Worm (Caenorhabditis elegans) whole organism, early embryonic: ENCODE results near the gene C09B9.2.
A peak's percentile ranks its signal among the peaks of the same experiment; 100 is the strongest.
"Not testable (repeated sequence)": the region's sequence is repeated elsewhere in the genome, so short reads cannot be mapped to it uniquely, and the experiment has no call there.

Experiments used
- B0310.2 ChIP-seq: sonication (generic microtip); optimal IDR thresholded peaks from 2 replicates; lab custom pipeline; 2016; ENCODE audit warnings: mild to moderate bottlenecking, missing genetic modification characterization, missing compliant biosample characterization
- F13C5.2 ChIP-seq: sonication (generic microtip); optimal IDR thresholded peaks from 2 replicates; lab custom pipeline; 2017; ENCODE audit warnings: mild to moderate bottlenecking, missing genetic modification characterization, inconsistent platforms, missing compliant biosample characterization
- aly-1 ChIP-seq: sonication (generic microtip); optimal IDR thresholded peaks from 2 replicates; lab custom pipeline; 2016; ENCODE audit warnings: missing genetic modification characterization, missing compliant biosample characterization
- ama-1 ChIP-seq: fragments of 150-350 bp; optimal IDR thresholded peaks from 2 replicates; lab custom pipeline; 2014
- ceh-13 ChIP-seq: fragments of 200-800 bp; sonication (Bioruptor generic); optimal IDR thresholded peaks from 2 replicates; lab custom pipeline; 2018; ENCODE audit warnings: mild to moderate bottlenecking, missing genetic modification characterization, missing compliant biosample characterization
- ceh-36 ChIP-seq: sonication (generic microtip); optimal IDR thresholded peaks from 2 replicates; lab custom pipeline; 2016; ENCODE audit warnings: missing genetic modification characterization, inconsistent platforms, missing compliant biosample characterization
- ets-7 ChIP-seq: sonication (generic microtip); optimal IDR thresholded peaks from 2 replicates; lab custom pipeline; 2016; ENCODE audit warnings: missing genotype, missing genetic modification characterization, missing compliant biosample characterization
- flt-1 ChIP-seq: fragments of 200-800 bp; sonication (Bioruptor generic); IDR thresholded peaks from 2 replicates; pipeline ENCODE4 v1.3.6; 2022; ENCODE audit warnings: missing genetic modification characterization, missing compliant biosample characterization
- hmbx-1 ChIP-seq: sonication (generic microtip); optimal IDR thresholded peaks from 2 replicates; lab custom pipeline; 2016; ENCODE audit warnings: mild to moderate bottlenecking, missing genetic modification characterization, missing compliant biosample characterization
- hmg-4 ChIP-seq: fragments of 200-800 bp; sonication (Bioruptor generic); optimal IDR thresholded peaks from 2 replicates; lab custom pipeline; 2018; ENCODE audit warnings: mild to moderate bottlenecking, missing genetic modification characterization, missing compliant biosample characterization
- hnd-1 ChIP-seq: sonication (generic microtip); optimal IDR thresholded peaks from 2 replicates; lab custom pipeline; 2016; ENCODE audit warnings: missing genetic modification characterization, missing compliant biosample characterization
- pes-1 ChIP-seq: fragments of 200-800 bp; sonication (Bioruptor generic); IDR thresholded peaks from 2 replicates; pipeline ENCODE4 v1.3.6; 2022; ENCODE audit warnings: missing genetic modification reagents, missing genetic modification characterization, missing compliant biosample characterization
- scrt-1 ChIP-seq: fragments of 200-800 bp; sonication (Bioruptor generic); IDR thresholded peaks from 2 replicates; pipeline ENCODE4 v1.3.6; 2022; ENCODE audit warnings: missing genetic modification characterization, missing compliant biosample characterization
- sea-1 ChIP-seq: fragments of 200-800 bp; sonication (Bioruptor generic); conservative IDR thresholded peaks from 2 replicates; pipeline ENCODE4 v1.3.6; 2022; ENCODE audit warnings: missing genetic modification characterization, missing compliant biosample characterization
- tbx-11 ChIP-seq: fragments of 200-800 bp; sonication (Bioruptor generic); IDR thresholded peaks from 2 replicates; pipeline ENCODE4 v1.3.6; 2022; ENCODE audit warnings: missing genetic modification characterization, missing compliant biosample characterization
- tbx-37 ChIP-seq: fragments of 200-800 bp; sonication (Bioruptor generic); conservative IDR thresholded peaks from 2 replicates; pipeline ENCODE4 v1.3.6; 2022; ENCODE audit warnings: missing genetic modification reagents, missing genetic modification characterization, missing compliant biosample characterization
- tra-4 ChIP-seq: sonication (generic microtip); optimal IDR thresholded peaks from 2 replicates; lab custom pipeline; 2017; ENCODE audit warnings: missing genetic modification characterization, missing compliant biosample characterization

The C09B9.2 gene

ce11 chrIV:5017075-5017474, 12.0 kb upstream of the C09B9.2 start, which contains the start of gene T28H11.7:
TSS of gene T28H11.7 (minus strand) at chrIV:5017175.
- not testable (repeated sequence) for TF ChIP-seq aly-1; tra-4 (tag; lab: Kevin White, UChicago); ets-7 (tag; lab: Kevin White, UChicago)

- TF ChIP-seq hnd-1, result no peak
- no peak for TF ChIP-seq hmg-4 (GFP tag; lab: Kevin White, UChicago)
- TF ChIP-seq ceh-36 (tag; lab: Kevin White, UChicago), result no peak
- TF ChIP-seq tbx-37, result no peak
- TF ChIP-seq ets-7 (tag; lab: Kevin White, UChicago), result no peak
- TF ChIP-seq scrt-1, result no peak
- no peak for TF ChIP-seq ceh-13 (GFP tag; lab: Kevin White, UChicago)
- no peak for TF ChIP-seq aly-1
- TF ChIP-seq sea-1 (GFP tag; lab: Robert Waterston, UW), result no peak
- TF ChIP-seq tra-4 (tag; lab: Kevin White, UChicago), result no peak
- no peak for TF ChIP-seq pes-1 (GFP tag; lab: Robert Waterston, UW)
- no peak for TF ChIP-seq F13C5.2
- TF ChIP-seq B0310.2 (tag; lab: Kevin White, UChicago), result no peak
- TF ChIP-seq ama-1 (lab: Kevin White, UChicago), result no peak
- no peak for TF ChIP-seq tbx-11
- no peak for TF ChIP-seq hmbx-1 (tag; lab: Kevin White, UChicago)
- TF ChIP-seq flt-1 (GFP tag; lab: Robert Waterston, UW), result no peak
Observed at ce11 chrIV:5020533-5020932, 8.6 kb upstream of the C09B9.2 start, which contains the start of gene T28H11.8. TSS of gene T28H11.8 (minus strand) at chrIV:5020633.

- TF ChIP-seq scrt-1, result no peak
- no peak for TF ChIP-seq ets-7 (tag; lab: Kevin White, UChicago)
- TF ChIP-seq flt-1 (GFP tag; lab: Robert Waterston, UW), result no peak
- TF ChIP-seq ceh-13 (GFP tag; lab: Kevin White, UChicago), result no peak
- no peak for TF ChIP-seq F13C5.2
- no peak for TF ChIP-seq tbx-11
- no peak for TF ChIP-seq sea-1 (GFP tag; lab: Robert Waterston, UW)
- no peak for TF ChIP-seq tbx-37
- no peak for TF ChIP-seq hmbx-1 (tag; lab: Kevin White, UChicago)
- TF ChIP-seq hnd-1, result no peak
Observed at ce11 chrIV:5025646-5026045, 3.4 kb upstream of the C09B9.2 start, which contains the start of gene C09B9.85. TSS of gene C09B9.85 (minus strand) at chrIV:5025746.

ce11 chrIV:5031346-5031745, 2.3 kb downstream of the C09B9.2 start:
- TF ChIP-seq ceh-13 (GFP tag; lab: Kevin White, UChicago) (no peak), F13C5.2 (no peak), ceh-36 (tag; lab: Kevin White, UChicago) (no peak)

- no peak for TF ChIP-seq hmbx-1 (tag; lab: Kevin White, UChicago)
- no peak for TF ChIP-seq pes-1 (GFP tag; lab: Robert Waterston, UW)
- TF ChIP-seq B0310.2 (tag; lab: Kevin White, UChicago), result no peak
- no peak for TF ChIP-seq hnd-1
- TF ChIP-seq tra-4 (tag; lab: Kevin White, UChicago), result no peak
- no peak for TF ChIP-seq ceh-36 (tag; lab: Kevin White, UChicago)
- no peak for TF ChIP-seq ceh-13 (GFP tag; lab: Kevin White, UChicago)
- no peak for TF ChIP-seq sea-1 (GFP tag; lab: Robert Waterston, UW)
- no peak for TF ChIP-seq ets-7 (tag; lab: Kevin White, UChicago)
- no peak for TF ChIP-seq tbx-37
- TF ChIP-seq ama-1 (lab: Kevin White, UChicago), result no peak
- TF ChIP-seq flt-1 (GFP tag; lab: Robert Waterston, UW), result no peak
- no peak for TF ChIP-seq scrt-1
- no peak for TF ChIP-seq tbx-11
- TF ChIP-seq hmg-4 (GFP tag; lab: Kevin White, UChicago), result no peak
- TF ChIP-seq aly-1, result no peak
- TF ChIP-seq F13C5.2, result no peak
Observed at ce11 chrIV:5033276-5033675, 4.2 kb downstream of the C09B9.2 start, which contains the start of gene C09B9.4. TSS of gene C09B9.4 (minus strand) at chrIV:5033376.

ce11 chrIV:5037489-5037888, 8.4 kb downstream of the C09B9.2 start, which contains the start of gene C09B9.1:
TSS of gene C09B9.1 (plus strand) at chrIV:5037789.
- TF ChIP-seq pes-1 (GFP tag; lab: Robert Waterston, UW) (no peak), sea-1 (GFP tag; lab: Robert Waterston, UW) (no peak), hmg-4 (GFP tag; lab: Kevin White, UChicago) (no peak), flt-1 (GFP tag; lab: Robert Waterston, UW) (no peak), tra-4 (tag; lab: Kevin White, UChicago) (no peak), B0310.2 (tag; lab: Kevin White, UChicago) (no peak), tbx-37 (no peak), F13C5.2 (no peak), hnd-1 (no peak), ceh-13 (GFP tag; lab: Kevin White, UChicago) (no peak), aly-1 (no peak), ama-1 (lab: Kevin White, UChicago) (no peak), ets-7 (tag; lab: Kevin White, UChicago) (no peak), ceh-36 (tag; lab: Kevin White, UChicago) (no peak), scrt-1 (no peak), hmbx-1 (tag; lab: Kevin White, UChicago) (no peak), tbx-11 (no peak)

ce11 chrIV:5038744-5039143, 9.7 kb downstream of the C09B9.2 start:
- TF ChIP-seq hnd-1 (no peak), ets-7 (tag; lab: Kevin White, UChicago) (no peak), sea-1 (GFP tag; lab: Robert Waterston, UW) (peak; percentile 74; the same call in 1 of the 2 replicates), tra-4 (tag; lab: Kevin White, UChicago) (no peak), ceh-36 (tag; lab: Kevin White, UChicago) (no peak), F13C5.2 (no peak), ceh-13 (GFP tag; lab: Kevin White, UChicago) (no peak), flt-1 (GFP tag; lab: Robert Waterston, UW) (peak; percentile 82), hmbx-1 (tag; lab: Kevin White, UChicago) (no peak), ama-1 (lab: Kevin White, UChicago) (no peak), pes-1 (GFP tag; lab: Robert Waterston, UW) (peak; percentile 84), B0310.2 (tag; lab: Kevin White, UChicago) (peak; percentile 18), scrt-1 (peak; percentile 80), tbx-37 (peak; percentile 49; the same call in 1 of the 2 replicates), hmg-4 (GFP tag; lab: Kevin White, UChicago) (no peak), tbx-11 (peak; percentile 59), aly-1 (no peak)
